Fruit fly (Drosophila melanogaster): ENCODE results near the gene vex.

DNA sequence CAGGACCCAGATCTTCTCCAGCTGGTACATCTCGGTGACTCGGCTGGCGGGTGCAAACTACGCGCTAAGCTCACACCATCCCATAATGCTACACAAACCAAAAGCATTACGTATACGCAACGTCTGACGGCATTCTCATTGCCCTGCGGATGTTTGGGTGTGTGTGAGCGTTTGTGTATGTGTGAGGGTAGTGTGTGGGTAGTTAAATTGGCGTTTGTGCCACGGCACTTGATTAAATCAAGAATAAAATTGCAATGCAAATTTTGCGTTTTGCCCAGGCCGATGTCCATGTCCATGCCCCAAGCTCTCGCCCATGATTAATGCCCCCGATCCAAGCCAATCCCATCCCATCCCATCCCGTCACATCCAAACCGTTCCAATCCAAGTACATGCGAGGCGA lies 13.8 kb upstream of the vex start, which contains the start of gene CG1552:
- TF ChIP-seq vfl (GFP tag; optimal IDR thresholded peaks at IDR 0.05) (no peak), Atf6 (GFP tag; IDR thresholded peaks at IDR 0.05) (no peak), sr (GFP tag; IDR thresholded peaks at IDR 0.05) (no peak), kah (GFP tag; optimal IDR thresholded peaks at IDR 0.05) (no peak), disco-r (GFP tag; optimal IDR thresholded peaks at IDR 0.05) (no peak), CG12071 (GFP tag; optimal IDR thresholded peaks at IDR 0.05) (no peak), grau (tag; optimal IDR thresholded peaks at IDR 0.05) (no peak)

All from whole organism, embryonic.